Worm (Caenorhabditis elegans): ENCODE data around the gene npp-1.

- TF ChIP-seq him-1 (tag; optimal IDR thresholded peaks at IDR 0.05) (no peak), W03F9.2 (tag; optimal IDR thresholded peaks at IDR 0.05) (no peak)
These were observed 3.3 kb upstream of the npp-1 start for ce11 chrIV:9854952-9855351.
